Worm (Caenorhabditis elegans): ENCODE measurements around the gene magi-1.

The magi-1 gene

DNA sequence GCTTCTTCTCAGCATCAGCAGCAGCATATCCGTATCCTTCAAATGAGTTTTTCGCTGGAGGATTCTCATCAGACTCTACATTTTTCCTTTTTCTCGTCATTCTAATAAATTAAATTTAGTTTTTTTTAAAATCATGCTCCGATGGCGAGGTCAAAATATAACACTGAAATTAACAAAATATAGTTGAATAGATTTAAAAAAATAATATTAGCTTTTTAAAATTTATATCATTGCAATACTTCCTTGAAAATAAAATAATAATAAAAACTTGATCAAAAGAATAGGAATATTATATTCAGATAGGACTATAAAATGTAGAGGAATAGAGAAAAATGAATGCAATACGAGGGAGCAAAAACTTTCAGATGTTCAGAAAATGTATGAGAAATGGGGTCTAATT, 26.8 kb upstream of the magi-1 start, which contains the start of gene ZK792.5:
ZK792.5 (minus strand) TSS at position 101 of the 400 bp plus-strand sequence.
- TF ChIP-seq mdl-1 (tag; optimal IDR thresholded peaks at IDR 0.05) (no peak), pqm-1 (tag; optimal IDR thresholded peaks at IDR 0.05) (no peak), lsy-12 (tag; optimal IDR thresholded peaks at IDR 0.05) (no peak), ZK546.5 (tag; optimal IDR thresholded peaks at IDR 0.05) (no peak), egl-27 (tag; optimal IDR thresholded peaks at IDR 0.05) (no peak), tbx-2 (tag; optimal IDR thresholded peaks at IDR 0.05) (no peak), snpc-4 (tag; optimal IDR thresholded peaks at IDR 0.05) (no peak), nhr-77 (tag; optimal IDR thresholded peaks at IDR 0.05) (no peak), nhr-25 (tag; optimal IDR thresholded peaks at IDR 0.05) (no peak), eor-1 (tag; optimal IDR thresholded peaks at IDR 0.05) (no peak), aly-2 (tag; optimal IDR thresholded peaks at IDR 0.05) (no peak), nhr-43 (tag; optimal IDR thresholded peaks at IDR 0.05; ENCODE audit: poor library complexity, severe bottlenecking) (no peak), pha-4 (tag; optimal IDR thresholded peaks at IDR 0.05) (no peak), nhr-237 (tag; optimal IDR thresholded peaks at IDR 0.05) (no peak), ztf-11 (tag; optimal IDR thresholded peaks at IDR 0.05) (no peak), unc-62 (GFP tag; optimal IDR thresholded peaks at IDR 0.05) (no peak), fkh-2 (tag; optimal IDR thresholded peaks at IDR 0.05) (no peak)

DNA sequence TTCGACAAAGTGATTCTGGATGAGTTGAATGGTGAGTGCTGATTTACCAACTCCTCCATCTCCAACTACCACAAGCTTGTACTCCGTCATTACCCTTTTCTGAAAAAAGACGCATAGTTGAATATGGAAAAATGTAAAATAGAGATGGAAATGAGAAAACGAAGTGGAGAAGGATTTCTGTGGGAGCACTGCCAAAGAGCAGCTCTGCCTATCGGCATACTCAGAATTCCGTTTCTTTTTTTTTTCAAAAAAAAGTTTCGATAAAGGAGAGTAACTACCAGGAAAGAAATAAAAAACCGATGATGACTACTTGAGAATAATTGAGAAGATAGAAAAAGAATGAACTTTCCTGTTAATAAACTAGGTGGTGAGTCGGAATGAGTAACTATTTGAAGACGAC, 23.9 kb upstream of the magi-1 start, which contains the start of gene let-60:
let-60 (minus strand) TSS at position 101 of the 400 bp plus-strand sequence.
- TF ChIP-seq R02D3.7 (tag; optimal IDR thresholded peaks at IDR 0.05) (no peak), unc-39 (tag; optimal IDR thresholded peaks at IDR 0.05) (no peak), tbx-2 (tag; optimal IDR thresholded peaks at IDR 0.05) (no peak), pha-4 (tag; optimal IDR thresholded peaks at IDR 0.05) (no peak), nhr-77 (tag; optimal IDR thresholded peaks at IDR 0.05) (no peak), egl-27 (tag; optimal IDR thresholded peaks at IDR 0.05) (no peak), skn-1 (tag; optimal IDR thresholded peaks at IDR 0.05) (no peak)

DNA sequence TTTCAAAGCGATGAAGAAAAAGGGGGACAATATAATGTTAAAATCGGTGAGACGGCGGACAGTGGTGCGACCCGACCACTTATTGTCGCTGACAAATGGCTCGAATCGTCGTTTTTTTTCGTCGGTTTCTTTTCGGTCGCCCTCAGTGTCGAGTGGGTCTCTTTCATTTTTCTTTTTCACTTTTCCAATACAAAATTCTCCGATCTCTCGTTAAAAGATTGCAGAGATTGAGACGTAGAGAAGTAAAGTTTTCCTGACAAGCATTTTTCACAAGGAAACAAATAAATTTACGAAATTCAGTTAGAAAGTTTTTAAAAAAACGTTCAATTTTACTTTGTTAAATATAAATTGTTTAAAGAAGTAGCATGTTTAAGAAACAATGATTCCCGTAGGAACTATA, 23.3 kb upstream of the magi-1 start:
- TF ChIP-seq nhr-25 (tag; optimal IDR thresholded peaks at IDR 0.05) (no peak), nhr-23 (tag; optimal IDR thresholded peaks at IDR 0.05) (no peak), lin-39 (tag; optimal IDR thresholded peaks at IDR 0.05) (peak; percentile 27), nhr-76 (tag; optimal IDR thresholded peaks at IDR 0.05) (no peak)

DNA sequence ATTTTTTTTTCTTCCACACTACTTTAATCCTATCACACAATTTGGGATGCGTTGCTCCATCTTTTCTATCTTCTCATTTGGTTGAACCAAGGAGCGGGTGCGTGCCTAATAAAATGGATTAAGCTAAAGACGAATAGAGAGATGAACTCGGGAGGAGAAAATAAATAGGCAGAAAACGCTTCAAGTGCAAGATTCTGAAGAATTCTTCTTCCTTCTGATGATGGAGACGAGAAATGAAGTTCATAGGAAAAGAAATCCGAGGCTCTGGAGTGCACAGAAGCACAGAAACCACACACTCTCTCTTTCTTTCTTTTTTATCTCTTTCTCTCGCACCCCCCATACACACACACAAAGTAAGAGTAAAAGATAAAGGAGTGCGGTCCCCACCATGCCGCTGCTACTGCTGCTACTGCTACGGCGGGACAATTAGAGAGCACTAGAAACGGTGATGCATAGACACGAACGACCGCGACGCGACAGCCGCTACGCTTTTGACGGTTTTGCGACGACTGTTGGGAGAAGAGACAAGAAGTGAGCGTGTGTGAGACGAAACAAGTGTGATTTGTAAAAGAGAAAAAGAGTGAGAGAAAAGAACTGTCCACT, 22.7 kb upstream of the magi-1 start:
- TF ChIP-seq lin-15B (tag; optimal IDR thresholded peaks at IDR 0.05) = peak; percentile 62
- TF ChIP-seq daf-12 (tag; optimal IDR thresholded peaks at IDR 0.05) = no peak
- TF ChIP-seq ceh-9 (tag; optimal IDR thresholded peaks at IDR 0.05) = no peak
- TF ChIP-seq sea-2 (GFP tag; optimal IDR thresholded peaks at IDR 0.05) = no peak
- peak; percentile 88 for TF ChIP-seq pqm-1 (tag; optimal IDR thresholded peaks at IDR 0.05)
- peak; percentile 47 for TF ChIP-seq skn-1 (tag; optimal IDR thresholded peaks at IDR 0.05)
- peak; percentile 60 for TF ChIP-seq snpc-4 (tag; optimal IDR thresholded peaks at IDR 0.05)
- TF ChIP-seq elt-2 (tag; optimal IDR thresholded peaks at IDR 0.05) = peak; percentile 96
- no peak for TF ChIP-seq mml-1 (tag; optimal IDR thresholded peaks at IDR 0.05)
- TF ChIP-seq pha-4 (tag; optimal IDR thresholded peaks at IDR 0.05) = peak; percentile 92
- no peak for TF ChIP-seq ZK546.5 (tag; optimal IDR thresholded peaks at IDR 0.05)
- TF ChIP-seq nhr-76 (tag; optimal IDR thresholded peaks at IDR 0.05) = no peak
- no peak for TF ChIP-seq eor-1 (tag; optimal IDR thresholded peaks at IDR 0.05)
- TF ChIP-seq jun-1 (tag; optimal IDR thresholded peaks at IDR 0.05) = peak; percentile 78
- no peak for TF ChIP-seq mdl-1 (tag; optimal IDR thresholded peaks at IDR 0.05)
- no peak for TF ChIP-seq nhr-11 (tag; optimal IDR thresholded peaks at IDR 0.05)
- peak; percentile 86 for TF ChIP-seq nhr-25 (tag; optimal IDR thresholded peaks at IDR 0.05)
- peak in 2 of 3 experiments; percentile 51 to 61 for TF ChIP-seq elt-3 (tag; optimal IDR thresholded peaks at IDR 0.05)
- TF ChIP-seq nhr-237 (tag; optimal IDR thresholded peaks at IDR 0.05) = no peak
- TF ChIP-seq R02D3.7 (tag; optimal IDR thresholded peaks at IDR 0.05) = no peak
- peak; percentile 51 for TF ChIP-seq lsy-12 (tag; optimal IDR thresholded peaks at IDR 0.05)
- TF ChIP-seq nhr-77 (tag; optimal IDR thresholded peaks at IDR 0.05) = no peak
- TF ChIP-seq ztf-4 (tag; optimal IDR thresholded peaks at IDR 0.05) = no peak
- TF ChIP-seq unc-62 (GFP tag; optimal IDR thresholded peaks at IDR 0.05) = peak; percentile 33
- no peak for TF ChIP-seq ztf-11 (tag; optimal IDR thresholded peaks at IDR 0.05)
- peak; percentile 26 for TF ChIP-seq egl-27 (tag; optimal IDR thresholded peaks at IDR 0.05)
- TF ChIP-seq lin-39 (tag; optimal IDR thresholded peaks at IDR 0.05) = peak; percentile 73
- TF ChIP-seq zag-1 (tag; optimal IDR thresholded peaks at IDR 0.05) = no peak
- peak; percentile 41 for TF ChIP-seq fkh-10 (GFP tag; optimal IDR thresholded peaks at IDR 0.05)
- no peak for TF ChIP-seq fkh-2 (tag; optimal IDR thresholded peaks at IDR 0.05)
- TF ChIP-seq hmg-11 (tag; optimal IDR thresholded peaks at IDR 0.05) = peak; percentile 64
- TF ChIP-seq nhr-28 (tag; optimal IDR thresholded peaks at IDR 0.05) = no peak
- peak; percentile 1 for TF ChIP-seq fos-1 (tag; optimal IDR thresholded peaks at IDR 0.05)
- peak; percentile 38 for TF ChIP-seq tbx-2 (tag; optimal IDR thresholded peaks at IDR 0.05)
- no peak for TF ChIP-seq nhr-12 (tag; optimal IDR thresholded peaks at IDR 0.05)
- no peak for TF ChIP-seq nhr-67 (tag; optimal IDR thresholded peaks at IDR 0.05)
- TF ChIP-seq elt-1 (tag; optimal IDR thresholded peaks at IDR 0.05) = peak; percentile 22
- peak; percentile 75 for TF ChIP-seq nhr-23 (tag; optimal IDR thresholded peaks at IDR 0.05)
- no peak for TF ChIP-seq nhr-43 (tag; optimal IDR thresholded peaks at IDR 0.05; ENCODE audit: poor library complexity, severe bottlenecking)
- TF ChIP-seq ceh-28 (tag; optimal IDR thresholded peaks at IDR 0.05) = peak; percentile 51
- TF ChIP-seq unc-39 (tag; optimal IDR thresholded peaks at IDR 0.05) = peak; percentile 24
- peak; percentile 7 for TF ChIP-seq ceh-82 (tag; optimal IDR thresholded peaks at IDR 0.05)

All from whole organism, L3 larva.